Fruit fly (Drosophila melanogaster) whole organism, embryonic: ENCODE data around the gene Ten-m.

ENCODE experiments used
- ATbp ChIP-seq: fragments of 200-800 bp; sonication (Bioruptor generic); optimal IDR thresholded peaks from 2 replicates; lab custom pipeline; 2017; ENCODE audit warnings: missing biosample characterization, mild to moderate bottlenecking, missing genetic modification characterization, missing genetic modification reagents
- Atf-2 ChIP-seq: fragments of 200-800 bp; sonication (Bioruptor generic); optimal IDR thresholded peaks from 2 replicates; lab custom pipeline; 2016; ENCODE audit warnings: missing biosample characterization, missing genetic modification characterization
- Awh ChIP-seq: fragments of 200-800 bp; sonication (Bioruptor generic); IDR thresholded peaks from 2 replicates; pipeline ENCODE4, ENCODE4 v1.3.6; 2022; ENCODE audit warnings: missing biosample characterization, missing genetic modification characterization
- CG10147 ChIP-seq: fragments of 200-800 bp; sonication (Bioruptor generic); optimal IDR thresholded peaks from 2 replicates; lab custom pipeline; 2019; ENCODE audit warnings: missing biosample characterization, mild to moderate bottlenecking, missing genetic modification characterization, moderate library complexity
- CG10321 ChIP-seq: fragments of 200-800 bp; sonication (Bioruptor generic); IDR thresholded peaks from 2 replicates; pipeline ENCODE4 v1.3.6; 2022; ENCODE audit warnings: missing biosample characterization, missing genetic modification characterization
- CG10366 ChIP-seq: fragments of 200-800 bp; sonication (Bioruptor generic); IDR thresholded peaks from 2 replicates; pipeline ENCODE4 v1.3.6; 2022; ENCODE audit warnings: missing biosample characterization, missing genetic modification characterization
- CG11247 ChIP-seq: fragments of 200-800 bp; sonication (Bioruptor generic); IDR thresholded peaks from 2 replicates; pipeline ENCODE4 v1.3.6; 2022; ENCODE audit warnings: missing biosample characterization, missing genetic modification characterization
- CG12155 ChIP-seq: fragments of 200-800 bp; sonication (Bioruptor generic); optimal IDR thresholded peaks from 3 replicates; lab custom pipeline; 2016; ENCODE audit warnings: missing biosample characterization, missing genetic modification characterization
- CG12236 ChIP-seq: fragments of 200-800 bp; sonication (Bioruptor generic); optimal IDR thresholded peaks from 2 replicates; lab custom pipeline; 2016; ENCODE audit warnings: missing biosample characterization, missing genetic modification characterization
- CG12942 ChIP-seq: fragments of 200-800 bp; sonication (Bioruptor generic); optimal IDR thresholded peaks from 3 replicates; lab custom pipeline; 2016; ENCODE audit warnings: missing biosample characterization, missing genetic modification characterization
- CG13424 ChIP-seq: fragments of 200-800 bp; sonication (Bioruptor generic); optimal IDR thresholded peaks from 2 replicates; lab custom pipeline; 2019; ENCODE audit warnings: missing biosample characterization, mild to moderate bottlenecking, missing genetic modification characterization, moderate library complexity
- CG13624 ChIP-seq: fragments of 200-800 bp; sonication (Bioruptor generic); optimal IDR thresholded peaks from 2 replicates; lab custom pipeline; 2016; ENCODE audit warnings: missing biosample characterization, missing genetic modification characterization
- CG14441 ChIP-seq: fragments of 200-800 bp; sonication (Bioruptor generic); IDR thresholded peaks from 2 replicates; pipeline ENCODE4 v1.3.6; 2022; ENCODE audit warnings: missing biosample characterization, missing genetic modification characterization
- CG15073 ChIP-seq: fragments of 200-800 bp; sonication (Bioruptor generic); optimal IDR thresholded peaks from 2 replicates; lab custom pipeline; 2016; ENCODE audit warnings: missing biosample characterization, missing genetic modification characterization
- CG15696 ChIP-seq: fragments of 200-800 bp; sonication (Bioruptor generic); optimal IDR thresholded peaks from 2 replicates; lab custom pipeline; 2019; ENCODE audit warnings: missing biosample characterization, mild to moderate bottlenecking, missing genetic modification characterization, moderate library complexity
- CG1602 ChIP-seq: fragments of 200-800 bp; sonication (Bioruptor generic); optimal IDR thresholded peaks from 3 replicates; lab custom pipeline; 2016; ENCODE audit warnings: missing biosample characterization, missing genetic modification characterization
- CG1647 ChIP-seq: fragments of 200-800 bp; sonication (Bioruptor generic); optimal IDR thresholded peaks from 3 replicates; lab custom pipeline; 2016; ENCODE audit warnings: missing biosample characterization, missing genetic modification characterization
- CG16815 ChIP-seq: fragments of 200-800 bp; sonication (Bioruptor generic); optimal IDR thresholded peaks from 3 replicates; lab custom pipeline; 2017; ENCODE audit warnings: missing biosample characterization, mild to moderate bottlenecking, missing genetic modification characterization
- CG2678 ChIP-seq: fragments of 200-800 bp; sonication (Bioruptor generic); optimal IDR thresholded peaks from 3 replicates; lab custom pipeline; 2019; ENCODE audit warnings: missing biosample characterization, mild to moderate bottlenecking, missing genetic modification characterization, moderate library complexity
- CG32767 ChIP-seq: fragments of 200-800 bp; sonication (Bioruptor generic); IDR thresholded peaks from 2 replicates; pipeline ENCODE4 v1.3.6; 2022; ENCODE audit warnings: missing biosample characterization, missing genetic modification characterization
- CG3847 ChIP-seq: fragments of 200-800 bp; sonication (Bioruptor generic); IDR thresholded peaks from 2 replicates; pipeline ENCODE4 v1.3.6; 2022; ENCODE audit warnings: missing biosample characterization, missing genetic modification characterization
- CG6654 ChIP-seq: fragments of 200-800 bp; sonication (Bioruptor generic); optimal IDR thresholded peaks from 2 replicates; lab custom pipeline; 2017; ENCODE audit warnings: missing biosample characterization, mild to moderate bottlenecking, missing genetic modification characterization
- CG6765 ChIP-seq: fragments of 200-800 bp; sonication (Bioruptor generic); optimal IDR thresholded peaks from 3 replicates; lab custom pipeline; 2017; ENCODE audit warnings: missing biosample characterization, mild to moderate bottlenecking, missing genetic modification characterization
- CG8388 ChIP-seq: fragments of 200-800 bp; sonication (Bioruptor generic); optimal IDR thresholded peaks from 2 replicates; lab custom pipeline; 2019; ENCODE audit warnings: missing biosample characterization, mild to moderate bottlenecking, missing genetic modification characterization, moderate library complexity
- CG8765 ChIP-seq: fragments of 200-800 bp; sonication (Bioruptor generic); IDR thresholded peaks from 2 replicates; pipeline ENCODE4 v1.3.6; 2022; ENCODE audit warnings: missing biosample characterization, missing genetic modification characterization
- CG9727 ChIP-seq: fragments of 200-800 bp; sonication (Bioruptor generic); optimal IDR thresholded peaks from 3 replicates; lab custom pipeline; 2017; ENCODE audit warnings: missing biosample characterization, mild to moderate bottlenecking, missing genetic modification characterization
- CHES-1-like ChIP-seq: fragments of 200-800 bp; sonication (Bioruptor generic); optimal IDR thresholded peaks from 2 replicates; lab custom pipeline; 2016; ENCODE audit warnings: missing biosample characterization, missing genetic modification characterization
- Dp ChIP-seq: fragments of 200-800 bp; sonication (Bioruptor generic); optimal IDR thresholded peaks from 2 replicates; lab custom pipeline; 2018; ENCODE audit warnings: missing biosample characterization, mild to moderate bottlenecking, missing genetic modification characterization, moderate library complexity
- HLH4C ChIP-seq: fragments of 200-800 bp; sonication (Bioruptor generic); IDR thresholded peaks from 3 replicates; pipeline ENCODE4 v1.3.6; 2022; ENCODE audit warnings: missing biosample characterization, missing genetic modification characterization; ENCODE audit not compliant: partially characterized antibody
- Hand ChIP-seq: fragments of 200-800 bp; sonication (Bioruptor generic); optimal IDR thresholded peaks from 2 replicates; lab custom pipeline; 2017; ENCODE audit warnings: mild to moderate bottlenecking, missing biosample characterization, missing genetic modification reagents, missing genetic modification characterization
- Rx ChIP-seq: fragments of 200-800 bp; sonication (Bioruptor generic); IDR thresholded peaks from 2 replicates; pipeline ENCODE4 v1.3.6; 2022; ENCODE audit warnings: missing biosample characterization, missing genetic modification characterization
- Ssrp ChIP-seq: fragments of 200-800 bp; sonication (Bioruptor generic); optimal IDR thresholded peaks from 2 replicates; lab custom pipeline; 2018; ENCODE audit warnings: missing biosample characterization, mild to moderate bottlenecking, missing genetic modification characterization, moderate library complexity
- ab ChIP-seq: fragments of 200-800 bp; sonication (Bioruptor generic); optimal IDR thresholded peaks from 2 replicates; lab custom pipeline; 2016; ENCODE audit warnings: missing biosample characterization, missing genetic modification characterization
- aop ChIP-seq: fragments of 200-800 bp; sonication (Bioruptor generic); IDR thresholded peaks from 2 replicates; pipeline ENCODE4 v1.3.6; 2022; ENCODE audit warnings: missing biosample characterization, missing genetic modification characterization
- ash1 ChIP-seq: fragments of 200-800 bp; sonication (Bioruptor generic); optimal IDR thresholded peaks from 2 replicates; lab custom pipeline; 2018; ENCODE audit warnings: missing biosample characterization, mild to moderate bottlenecking, missing genetic modification characterization
- br ChIP-seq: fragments of >200 bp; optimal IDR thresholded peaks from 2 replicates; lab custom pipeline; 2017
- fd96Cb ChIP-seq: fragments of 200-800 bp; sonication (Bioruptor generic); optimal IDR thresholded peaks from 2 replicates; lab custom pipeline; 2018; ENCODE audit warnings: missing biosample characterization, mild to moderate bottlenecking, missing genetic modification characterization, moderate library complexity
- hkb ChIP-seq, 2 experiments: fragments of 200-800 bp in 1 of 2; fragments of >200 bp in 1 of 2; sonication (Bioruptor generic) in 1 of 2; IDR thresholded peaks in 1 of 2; optimal IDR thresholded peaks in 1 of 2; 2 replicates each; pipeline versions ENCODE4 v1.3.6 to Lab custom; 2017 to 2022; ENCODE audit warnings: missing biosample characterization in 1 of 2, missing genetic modification characterization in 1 of 2
- ind ChIP-seq: fragments of 200-800 bp; sonication (Bioruptor generic); optimal IDR thresholded peaks from 3 replicates; lab custom pipeline; 2016; ENCODE audit warnings: missing biosample characterization, missing genetic modification characterization
- insv ChIP-seq, 2 experiments: fragments of 200-800 bp; sonication (Bioruptor generic); optimal IDR thresholded peaks; 3 replicates each; lab custom pipeline; 2016 to 2018; ENCODE audit warnings: missing biosample characterization in 2 of 2, missing genetic modification characterization in 2 of 2
- klu ChIP-seq: fragments of 200-800 bp; sonication (Bioruptor generic); IDR thresholded peaks from 2 replicates; pipeline ENCODE4 v1.3.6; 2022; ENCODE audit warnings: missing biosample characterization, missing genetic modification characterization
- odd ChIP-seq: fragments of 200-800 bp; sonication (Bioruptor generic); optimal IDR thresholded peaks from 2 replicates; lab custom pipeline; 2017; ENCODE audit warnings: missing biosample characterization, mild to moderate bottlenecking, missing genetic modification characterization
- p53 ChIP-seq: fragments of 200-800 bp; sonication (Bioruptor generic); optimal IDR thresholded peaks from 2 replicates; lab custom pipeline; 2016; ENCODE audit warnings: missing biosample characterization, missing genetic modification characterization
- pan ChIP-seq, 4 experiments: fragments of >200 bp in 3 of 4; fragments of 200-800 bp in 1 of 4; sonication (Bioruptor generic) in 1 of 4; optimal IDR thresholded peaks in 3 of 4; IDR thresholded peaks in 1 of 4; 2 replicates each; pipeline versions ENCODE4 v1.3.6 to Lab custom; 2017 to 2022; ENCODE audit warnings: missing biosample characterization in 2 of 4, missing genetic modification characterization in 2 of 4, mixed read lengths in 1 of 4
- pb ChIP-seq: fragments of 200-800 bp; sonication (Bioruptor generic); optimal IDR thresholded peaks from 3 replicates; lab custom pipeline; 2016; ENCODE audit warnings: missing biosample characterization, missing genetic modification characterization
- pfk ChIP-seq: fragments of 200-800 bp; sonication (Bioruptor generic); optimal IDR thresholded peaks from 2 replicates; lab custom pipeline; 2018; ENCODE audit warnings: missing biosample characterization, mild to moderate bottlenecking, missing genetic modification characterization, moderate library complexity
- pita ChIP-seq: fragments of 200-800 bp; sonication (Bioruptor generic); optimal IDR thresholded peaks from 2 replicates; lab custom pipeline; 2017; ENCODE audit warnings: missing biosample characterization, mild to moderate bottlenecking, missing genetic modification characterization
- shn ChIP-seq: fragments of 200-800 bp; sonication (Bioruptor generic); optimal IDR thresholded peaks from 3 replicates; lab custom pipeline; 2016; ENCODE audit warnings: missing biosample characterization, missing genetic modification characterization
- sqz ChIP-seq: fragments of 200-800 bp; sonication (Bioruptor generic); optimal IDR thresholded peaks from 3 replicates; lab custom pipeline; 2018; ENCODE audit warnings: missing biosample characterization, mild to moderate bottlenecking, missing genetic modification characterization
- usp ChIP-seq: fragments of >200 bp; optimal IDR thresholded peaks from 2 replicates; lab custom pipeline; 2017; ENCODE audit warnings: missing biosample characterization, missing genetic modification characterization
- zfh2 ChIP-seq: fragments of 200-800 bp; sonication (Bioruptor generic); optimal IDR thresholded peaks from 2 replicates; lab custom pipeline; 2016; ENCODE audit warnings: missing biosample characterization, missing genetic modification characterization

Gene Ten-m

DNA sequence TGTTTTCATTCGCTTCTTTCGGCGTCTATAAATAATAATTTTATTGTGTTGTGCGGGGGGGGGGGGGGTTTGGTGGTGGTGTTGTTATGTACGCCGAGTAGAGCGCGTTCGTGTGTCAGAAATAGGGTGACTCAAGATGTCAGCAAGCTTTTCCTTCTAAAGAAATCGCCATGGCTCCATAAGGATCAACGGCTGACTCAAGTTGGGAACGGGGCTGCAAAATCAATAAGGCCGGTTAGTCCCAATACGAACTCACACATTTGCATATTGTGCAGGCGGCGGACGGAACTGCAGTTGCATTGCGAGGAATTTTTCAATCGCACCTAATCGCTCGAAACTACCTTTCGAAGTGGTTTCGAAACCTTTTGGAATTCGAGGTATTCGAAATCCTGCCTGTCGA lies 131.0 kb downstream of the Ten-m start (continued):
- TF ChIP-seq CG14441 (GFP tag; lab: Robert Waterston, UW), result peak; percentile 44; the same call in 1 of the 2 replicates
- TF ChIP-seq br (lab: Kevin White, UChicago), result no peak
- no peak for TF ChIP-seq CG6654
- peak; percentile 6 for TF ChIP-seq fd96Cb (tag; lab: Kevin White, UChicago)
- TF ChIP-seq CG12236 (GFP tag; lab: Kevin White, UChicago), result no peak
- peak; percentile 28; the same call in 1 of the 2 replicates for TF ChIP-seq CG11247 (GFP tag; lab: Robert Waterston, UW)
- TF ChIP-seq CHES-1-like (GFP tag; lab: Kevin White, UChicago), result no peak
- no peak for TF ChIP-seq CG32767
- no peak for TF ChIP-seq Dp (GFP tag; lab: Kevin White, UChicago)
- TF ChIP-seq CG13624 (GFP tag; lab: Kevin White, UChicago), result no peak
- TF ChIP-seq CG1647, result no peak
- TF ChIP-seq CG10147 (GFP tag; lab: Kevin White, UChicago), result peak; percentile 33
- TF ChIP-seq Atf-2 (GFP tag; lab: Kevin White, UChicago), result no peak
- TF ChIP-seq Rx (GFP tag; lab: Robert Waterston, UW), result no peak
- TF ChIP-seq HLH4C (GFP tag; lab: Robert Waterston, UW), result no peak
- no peak for TF ChIP-seq aop (GFP tag; lab: Robert Waterston, UW)
- TF ChIP-seq insv (GFP tag; optimal IDR thresholded peaks at IDR 0.05; lab: Kevin White, UChicago), result no peak
- peak; percentile 10 for TF ChIP-seq Ssrp
- peak; percentile 11 for TF ChIP-seq zfh2 (GFP tag; lab: Kevin White, UChicago)
- no peak for TF ChIP-seq CG15073 (GFP tag; lab: Kevin White, UChicago)
- TF ChIP-seq odd (GFP tag; lab: Kevin White, UChicago), result no peak
- no peak for TF ChIP-seq pfk (GFP tag; lab: Kevin White, UChicago)
- no peak for TF ChIP-seq ash1 (GFP tag; lab: Kevin White, UChicago)
- TF ChIP-seq CG6765 (GFP tag; lab: Kevin White, UChicago), result no peak
- peak; percentile 61 for TF ChIP-seq CG3847
- no peak for TF ChIP-seq usp (GFP tag; lab: Kevin White, UChicago)
- peak; percentile 18 for TF ChIP-seq CG2678 (tag; lab: Kevin White, UChicago)
- no peak for TF ChIP-seq CG12155 (GFP tag; lab: Kevin White, UChicago)
- TF ChIP-seq CG1602 (GFP tag; lab: Kevin White, UChicago), result no peak
- TF ChIP-seq Awh (GFP tag; lab: Robert Waterston, UW), result no peak
- no peak for TF ChIP-seq klu (GFP tag; lab: Robert Waterston, UW)
- TF ChIP-seq sqz, result no peak
- no peak for TF ChIP-seq CG15696 (tag; lab: Kevin White, UChicago)
- no peak for TF ChIP-seq ab (GFP tag; lab: Kevin White, UChicago)
- TF ChIP-seq CG9727, result no peak
- no peak for TF ChIP-seq CG8765
- peak; percentile 58 for TF ChIP-seq CG13424 (tag; lab: Kevin White, UChicago)
- TF ChIP-seq pita, result no peak
- peak; percentile 51 for TF ChIP-seq CG10366 (GFP tag; lab: Robert Waterston, UW)
- no peak for TF ChIP-seq CG10321 (GFP tag; lab: Robert Waterston, UW)
- no peak for TF ChIP-seq ATbp (GFP tag; lab: Kevin White, UChicago)
- no peak for TF ChIP-seq pan (optimal IDR thresholded peaks at IDR 0.05; lab: Kevin White, UChicago)
- TF ChIP-seq pan (GFP tag; optimal IDR thresholded peaks at IDR 0.05 in 1 of 2, IDR thresholded peaks at IDR 0.05 in 1 of 2), result peak in 1 of 2 experiments; percentile 38
- no peak for TF ChIP-seq pb (GFP tag; lab: Kevin White, UChicago)
- no peak for TF ChIP-seq CG16815 (GFP tag; lab: Kevin White, UChicago)
- TF ChIP-seq CG12942, result peak; percentile 19
- no peak for TF ChIP-seq CG8388
- TF ChIP-seq p53, result no peak
- TF ChIP-seq Hand (GFP tag; lab: Kevin White, UChicago), result no peak
- TF ChIP-seq hkb (optimal IDR thresholded peaks at IDR 0.05; lab: Kevin White, UChicago), result no peak
- peak; percentile 40; the same call in 1 of the 2 replicates for TF ChIP-seq hkb (GFP tag; IDR thresholded peaks at IDR 0.05; lab: Robert Waterston, UW)
- no peak for TF ChIP-seq shn (GFP tag; lab: Kevin White, UChicago)
- TF ChIP-seq ind (GFP tag; lab: Kevin White, UChicago), result peak; percentile 36
